Worm (Caenorhabditis elegans): ENCODE results near the gene rap-3.

Gene rap-3

DNA sequence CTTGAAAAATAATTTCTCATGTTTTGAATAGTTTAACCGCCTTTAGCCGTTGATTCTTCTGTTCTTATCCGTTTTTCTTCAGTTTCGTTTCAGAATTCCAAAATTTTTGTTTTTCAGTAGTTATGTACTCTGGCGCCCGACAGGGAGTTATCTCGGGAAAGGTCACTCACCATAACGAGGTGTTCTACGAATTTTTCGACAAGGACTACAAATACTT, 33.9 kb upstream of the rap-3 start, which contains the start of gene F01G4.4:
Gene F01G4.4, plus strand, starts transcription at position 118 of the 217 bp plus-strand sequence.
- TF ChIP-seq ztf-4 (tag; optimal IDR thresholded peaks at IDR 0.05) (no peak), hlh-17 (GFP tag; optimal IDR thresholded peaks at IDR 0.05; ENCODE audit: borderline replicate concordance) (no peak), ceh-63 (GFP tag; optimal IDR thresholded peaks at IDR 0.05) (no peak), lin-15B (tag; optimal IDR thresholded peaks at IDR 0.05) (no peak), mep-1 (tag; optimal IDR thresholded peaks at IDR 0.05) (no peak), sox-4 (tag; optimal IDR thresholded peaks at IDR 0.05) (no peak), lin-13 (GFP tag; optimal IDR thresholded peaks at IDR 0.05) (no peak), ceh-8 (GFP tag; optimal IDR thresholded peaks at IDR 0.05) (no peak), pag-3 (tag; optimal IDR thresholded peaks at IDR 0.05; ENCODE audit: borderline replicate concordance, insufficient read depth) (no peak), unc-62 (GFP tag; optimal IDR thresholded peaks at IDR 0.05) (no peak), unc-30 (tag; optimal IDR thresholded peaks at IDR 0.05) (no peak), mef-2 (tag; optimal IDR thresholded peaks at IDR 0.05) (no peak), dsc-1 (tag; optimal IDR thresholded peaks at IDR 0.05) (no peak)

DNA sequence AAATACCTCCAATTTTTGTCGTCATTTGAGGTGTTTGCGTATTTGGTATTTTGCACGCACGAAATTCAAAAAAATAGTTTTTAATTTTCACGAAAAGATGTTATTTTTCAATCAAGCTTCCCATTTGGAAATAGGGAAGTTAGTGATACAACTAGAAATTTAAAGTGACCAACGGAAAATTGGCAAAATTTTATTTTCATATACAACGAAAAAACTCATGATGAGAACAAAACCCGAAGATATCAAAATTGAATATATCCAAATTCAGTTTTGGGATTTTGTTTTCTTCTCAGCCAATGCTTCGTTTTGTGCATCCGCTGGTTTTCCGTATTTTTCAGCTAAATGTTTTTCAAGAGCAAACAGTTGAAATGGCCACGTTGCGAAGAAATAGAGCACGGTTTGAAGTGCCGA, 31.1 kb upstream of the rap-3 start:
- peak in 1 of 2 experiments; percentile 20 for TF ChIP-seq lin-35 (GFP tag; optimal IDR thresholded peaks at IDR 0.05)
- no peak for TF ChIP-seq fkh-4 (tag; optimal IDR thresholded peaks at IDR 0.05; ENCODE audit: borderline replicate concordance)
- peak in 1 of 3 experiments; percentile 35 for TF ChIP-seq dpl-1 (GFP tag; optimal IDR thresholded peaks at IDR 0.05)
- TF ChIP-seq efl-1 (optimal IDR thresholded peaks at IDR 0.05): no peak
- TF ChIP-seq efl-1 (GFP tag; optimal IDR thresholded peaks at IDR 0.05 in 1 of 2): peak; percentile 50 to 92

DNA sequence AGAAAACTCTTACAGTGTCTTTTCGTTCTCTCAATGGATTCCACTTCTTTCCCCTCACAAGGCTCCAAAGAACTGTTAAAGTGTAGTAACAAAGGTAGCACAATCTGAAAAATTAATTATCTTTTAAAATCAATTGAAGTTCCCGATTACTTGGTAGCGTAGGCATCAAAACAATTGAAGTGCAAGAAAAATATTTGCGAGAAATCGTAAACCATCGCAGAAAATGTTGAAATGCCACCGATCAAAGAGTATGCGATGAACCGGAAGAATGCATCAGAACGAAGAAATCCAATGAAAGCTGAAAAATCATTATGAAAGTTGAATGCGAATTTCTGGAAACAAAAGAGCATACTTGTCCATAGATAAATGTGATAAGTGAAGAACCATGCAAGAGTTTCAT, 30.6 kb upstream of the rap-3 start:
- TF ChIP-seq lin-15B (tag; optimal IDR thresholded peaks at IDR 0.05) (no peak), fos-1 (tag; optimal IDR thresholded peaks at IDR 0.05) (no peak), nhr-19 (GFP tag; conservative IDR thresholded peaks at IDR 0.05) (no peak), elt-2 (tag; optimal IDR thresholded peaks at IDR 0.05) (no peak), ceh-90 (tag; optimal IDR thresholded peaks at IDR 0.05) (no peak), nhr-20 (tag; optimal IDR thresholded peaks at IDR 0.05) (no peak), unc-30 (tag; optimal IDR thresholded peaks at IDR 0.05) (no peak), F16B12.6 (tag; optimal IDR thresholded peaks at IDR 0.05) (no peak), lin-14 (GFP tag; optimal IDR thresholded peaks at IDR 0.05) (no peak), nhr-237 (tag; optimal IDR thresholded peaks at IDR 0.05) (no peak), ztf-4 (tag; optimal IDR thresholded peaks at IDR 0.05) (no peak), mef-2 (tag; optimal IDR thresholded peaks at IDR 0.05) (no peak), efl-3 (GFP tag; optimal IDR thresholded peaks at IDR 0.05) (no peak), elt-3 (tag; optimal IDR thresholded peaks at IDR 0.05) (no peak), grh-1 (GFP tag; IDR thresholded peaks at IDR 0.05) (no peak), egl-27 (tag; optimal IDR thresholded peaks at IDR 0.05) (no peak)

DNA sequence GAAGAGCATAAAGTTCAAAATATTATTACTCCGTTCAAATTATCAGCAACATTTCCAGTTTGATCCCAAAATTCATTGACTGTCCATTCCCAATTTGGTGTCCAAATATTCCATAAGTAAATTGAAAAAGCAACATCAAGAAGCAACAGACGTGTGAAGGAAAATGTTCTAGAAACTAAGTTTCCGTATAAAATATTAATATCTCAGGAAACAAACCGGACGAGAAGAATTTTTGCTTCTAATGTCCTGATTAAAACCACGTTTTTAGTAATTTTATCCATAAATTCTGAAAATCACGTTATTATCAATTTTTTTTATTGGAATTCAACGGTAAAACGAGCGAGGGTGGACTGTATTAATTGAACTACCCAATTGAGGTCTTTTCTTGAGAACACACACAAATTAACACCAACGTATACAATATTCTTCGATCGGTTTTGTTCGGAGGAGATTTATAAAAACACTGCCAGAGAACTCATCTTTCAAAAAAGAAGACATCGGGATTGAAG, 30.1 kb upstream of the rap-3 start, which contains the start of gene pigq-1:
Gene pigq-1, minus strand, starts transcription at position 286 of the 509 bp plus-strand sequence.
- TF ChIP-seq nhr-85 (tag) (peak; percentile 66), elt-2 (tag; optimal IDR thresholded peaks at IDR 0.05) (peak; percentile 20), ceh-63 (GFP tag; optimal IDR thresholded peaks at IDR 0.05) (no peak), nhr-19 (GFP tag; conservative IDR thresholded peaks at IDR 0.05) (peak; percentile 26; the same call in 1 of the 2 replicates), lir-3 (tag; optimal IDR thresholded peaks at IDR 0.05; ENCODE audit: poor library complexity) (no peak), lsy-2 (tag; optimal IDR thresholded peaks at IDR 0.05) (peak; percentile 32 to 35), unc-62 (GFP tag; optimal IDR thresholded peaks at IDR 0.05) (no peak), mef-2 (tag; optimal IDR thresholded peaks at IDR 0.05) (no peak), snpc-4 (tag; optimal IDR thresholded peaks at IDR 0.05) (no peak), mdl-1 (tag; optimal IDR thresholded peaks at IDR 0.05) (no peak), pax-3 (tag; optimal IDR thresholded peaks at IDR 0.05) (peak; percentile 6), unc-30 (tag; optimal IDR thresholded peaks at IDR 0.05) (no peak), vab-15 (tag; optimal IDR thresholded peaks at IDR 0.05) (no peak), ceh-8 (GFP tag; optimal IDR thresholded peaks at IDR 0.05) (no peak), hlh-4 (tag; optimal IDR thresholded peaks at IDR 0.05) (no peak), nhr-84 (tag; optimal IDR thresholded peaks at IDR 0.05) (no peak), snu-23 (GFP tag; optimal IDR thresholded peaks at IDR 0.05) (peak; percentile 31), ceh-90 (tag; optimal IDR thresholded peaks at IDR 0.05) (no peak), alr-1 (tag; optimal IDR thresholded peaks at IDR 0.05; ENCODE audit: borderline replicate concordance) (no peak), lin-15B (tag; optimal IDR thresholded peaks at IDR 0.05) (no peak), ama-1 (optimal IDR thresholded peaks at IDR 0.05) (peak; percentile 64), nhr-47 (tag; optimal IDR thresholded peaks at IDR 0.05) (peak; percentile 28), jun-1 (tag; optimal IDR thresholded peaks at IDR 0.05) (no peak), unc-86 (tag; optimal IDR thresholded peaks at IDR 0.05) (no peak), aly-2 (tag; optimal IDR thresholded peaks at IDR 0.05) (peak; percentile 90), nhr-71 (tag; optimal IDR thresholded peaks at IDR 0.05) (peak; percentile 42)

Measured in whole organism, L1 larva.